Fruit fly (Drosophila melanogaster) whole organism, prepupa: ENCODE results near the gene CG7530.

Experiments used
- Blimp-1 ChIP-seq: fragments of 200-800 bp; sonication (Bioruptor generic); optimal IDR thresholded peaks from 3 replicates; lab custom pipeline; 2017; ENCODE audit warnings: missing biosample characterization, missing genetic modification characterization, mild to moderate bottlenecking, moderate library complexity, missing genetic modification reagents
- CG10669 ChIP-seq: fragments of 200-800 bp; sonication (Bioruptor generic); optimal IDR thresholded peaks from 3 replicates; lab custom pipeline; 2018; ENCODE audit warnings: missing biosample characterization, mild to moderate bottlenecking, missing genetic modification characterization, moderate library complexity
- CG11294 ChIP-seq: fragments of 200-800 bp; sonication (Bioruptor generic); IDR thresholded peaks from 2 replicates; pipeline ENCODE4 v1.3.6; 2022; ENCODE audit warnings: missing biosample characterization, missing genetic modification characterization
- CG11762 ChIP-seq: fragments of 200-800 bp; sonication (Bioruptor generic); optimal IDR thresholded peaks from 3 replicates; lab custom pipeline; 2016; ENCODE audit warnings: missing biosample characterization, missing genetic modification characterization; ENCODE audit not compliant: insufficient read depth
- CG11902 ChIP-seq: fragments of 200-800 bp; sonication (Bioruptor generic); optimal IDR thresholded peaks from 3 replicates; lab custom pipeline; 2016; ENCODE audit warnings: missing biosample characterization, missing genetic modification characterization
- CG15336 ChIP-seq: fragments of 200-800 bp; sonication (Bioruptor generic); IDR thresholded peaks from 2 replicates; pipeline ENCODE4 v1.3.6; 2022; ENCODE audit warnings: missing biosample characterization, missing genetic modification characterization
- CG1621 ChIP-seq: fragments of 200-800 bp; sonication (Bioruptor generic); optimal IDR thresholded peaks from 3 replicates; lab custom pipeline; 2018; ENCODE audit warnings: missing biosample characterization, mild to moderate bottlenecking, missing genetic modification characterization
- CG16779 ChIP-seq: fragments of 200-800 bp; sonication (Bioruptor generic); optimal IDR thresholded peaks from 3 replicates; lab custom pipeline; 2017; ENCODE audit warnings: missing biosample characterization, mild to moderate bottlenecking, missing genetic modification characterization
- CG3032 ChIP-seq: fragments of 200-800 bp; optimal IDR thresholded peaks from 2 replicates; lab custom pipeline; 2019; ENCODE audit warnings: missing biosample characterization, mild to moderate bottlenecking, missing genetic modification characterization, moderate library complexity
- CG31627 ChIP-seq: fragments of 200-800 bp; sonication (Bioruptor generic); optimal IDR thresholded peaks from 3 replicates; lab custom pipeline; 2016; ENCODE audit warnings: missing biosample characterization, missing genetic modification characterization
- CG32006 ChIP-seq: fragments of 200-800 bp; sonication (Bioruptor generic); optimal IDR thresholded peaks from 3 replicates; lab custom pipeline; 2017; ENCODE audit warnings: missing biosample characterization, mild to moderate bottlenecking, missing genetic modification characterization
- CG34406 ChIP-seq: fragments of 200-800 bp; sonication (Bioruptor generic); optimal IDR thresholded peaks from 3 replicates; lab custom pipeline; 2016; ENCODE audit warnings: missing biosample characterization, missing genetic modification characterization
- CG3919 ChIP-seq: fragments of 200-800 bp; sonication (Bioruptor generic); optimal IDR thresholded peaks from 3 replicates; lab custom pipeline; 2016; ENCODE audit warnings: missing biosample characterization, missing genetic modification characterization
- CG4318 ChIP-seq: fragments of 200-800 bp; sonication (Bioruptor generic); optimal IDR thresholded peaks from 3 replicates; lab custom pipeline; 2017; ENCODE audit warnings: missing biosample characterization, mild to moderate bottlenecking, missing genetic modification characterization
- CG6163 ChIP-seq: fragments of 200-800 bp; sonication (Bioruptor generic); IDR thresholded peaks from 3 replicates; pipeline ENCODE4 v1.3.6; 2022; ENCODE audit warnings: missing biosample characterization, missing genetic modification characterization
- CG6792 ChIP-seq: fragments of 200-800 bp; sonication (Bioruptor generic); optimal IDR thresholded peaks from 3 replicates; lab custom pipeline; 2016; ENCODE audit warnings: missing biosample characterization, missing genetic modification characterization
- CG7368 ChIP-seq: fragments of 200-800 bp; sonication (Bioruptor generic); optimal IDR thresholded peaks from 3 replicates; lab custom pipeline; 2016; ENCODE audit warnings: missing biosample characterization, missing genetic modification characterization
- CG8119 ChIP-seq: fragments of 200-800 bp; sonication (Bioruptor generic); IDR thresholded peaks from 3 replicates; pipeline ENCODE4 v1.3.6; 2022; ENCODE audit warnings: missing biosample characterization, missing genetic modification characterization
- CG8319 ChIP-seq: fragments of 200-800 bp; sonication (Bioruptor generic); optimal IDR thresholded peaks from 3 replicates; lab custom pipeline; 2016; ENCODE audit warnings: missing biosample characterization, missing genetic modification characterization
- CG8632 ChIP-seq: fragments of 200-800 bp; sonication (Bioruptor generic); optimal IDR thresholded peaks from 3 replicates; lab custom pipeline; 2016; ENCODE audit warnings: missing biosample characterization, missing genetic modification characterization
- CG9139 ChIP-seq: fragments of 200-800 bp; sonication (Bioruptor generic); optimal IDR thresholded peaks from 3 replicates; lab custom pipeline; 2017; ENCODE audit warnings: missing biosample characterization, mild to moderate bottlenecking, missing genetic modification characterization
- Eip75B ChIP-seq: fragments of 200-800 bp; sonication (Bioruptor generic); optimal IDR thresholded peaks from 3 replicates; lab custom pipeline; 2016; ENCODE audit warnings: missing biosample characterization, missing genetic modification characterization
- Eip93F ChIP-seq: fragments of 200-800 bp; sonication (Bioruptor generic); optimal IDR thresholded peaks from 2 replicates; lab custom pipeline; 2016; ENCODE audit warnings: missing biosample characterization, mild to moderate bottlenecking, missing genetic modification characterization
- Ets21C ChIP-seq: fragments of 200-800 bp; sonication (Bioruptor generic); optimal IDR thresholded peaks from 3 replicates; lab custom pipeline; 2016; ENCODE audit warnings: missing biosample characterization, missing genetic modification characterization
- Gug ChIP-seq: fragments of 200-800 bp; sonication (Bioruptor generic); IDR thresholded peaks from 2 replicates; pipeline ENCODE4 v1.3.6; 2022; ENCODE audit warnings: missing biosample characterization, missing genetic modification characterization
- Hr39 ChIP-seq: fragments of 200-800 bp; sonication (Bioruptor generic); optimal IDR thresholded peaks from 2 replicates; lab custom pipeline; 2016; ENCODE audit warnings: missing biosample characterization, missing genetic modification characterization
- Hr4 ChIP-seq: fragments of 200-800 bp; sonication (Bioruptor generic); optimal IDR thresholded peaks from 3 replicates; lab custom pipeline; 2016; ENCODE audit warnings: missing biosample characterization, missing genetic modification characterization
- Lpt ChIP-seq: fragments of 200-800 bp; sonication (Bioruptor generic); optimal IDR thresholded peaks from 3 replicates; lab custom pipeline; 2016; ENCODE audit warnings: missing biosample characterization, missing genetic modification characterization
- OdsH ChIP-seq: fragments of 200-800 bp; sonication (Bioruptor generic); optimal IDR thresholded peaks from 3 replicates; lab custom pipeline; 2016; ENCODE audit warnings: missing biosample characterization, missing genetic modification characterization
- Smox ChIP-seq: fragments of 200-800 bp; sonication (Bioruptor generic); optimal IDR thresholded peaks from 3 replicates; lab custom pipeline; 2016; ENCODE audit warnings: missing biosample characterization, missing genetic modification characterization
- Sox14 ChIP-seq: fragments of 200-800 bp; sonication (Bioruptor generic); optimal IDR thresholded peaks from 3 replicates; lab custom pipeline; 2016; ENCODE audit warnings: missing biosample characterization, missing genetic modification characterization
- Sox15 ChIP-seq: fragments of 200-800 bp; sonication (Bioruptor generic); optimal IDR thresholded peaks from 3 replicates; lab custom pipeline; 2016; ENCODE audit warnings: missing biosample characterization, missing genetic modification characterization
- achi ChIP-seq: fragments of 200-800 bp; sonication (Bioruptor generic); optimal IDR thresholded peaks from 3 replicates; lab custom pipeline; 2016; ENCODE audit warnings: missing biosample characterization, missing genetic modification characterization
- acj6 ChIP-seq: fragments of 200-800 bp; sonication (Bioruptor generic); optimal IDR thresholded peaks from 3 replicates; lab custom pipeline; 2016; ENCODE audit warnings: missing biosample characterization, missing genetic modification characterization
- cyc ChIP-seq: fragments of 200-800 bp; sonication (Bioruptor generic); optimal IDR thresholded peaks from 3 replicates; lab custom pipeline; 2016; ENCODE audit warnings: missing biosample characterization, missing genetic modification characterization
- dac ChIP-seq: fragments of 200-800 bp; sonication (Bioruptor generic); optimal IDR thresholded peaks from 2 replicates; lab custom pipeline; 2017; ENCODE audit warnings: missing biosample characterization, mild to moderate bottlenecking, missing genetic modification characterization
- esn ChIP-seq: fragments of 200-800 bp; sonication (Bioruptor generic); optimal IDR thresholded peaks from 2 replicates; lab custom pipeline; 2016; ENCODE audit warnings: missing biosample characterization, mild to moderate bottlenecking, missing genetic modification characterization, moderate library complexity
- fd59A ChIP-seq: fragments of 200-800 bp; sonication (Bioruptor generic); optimal IDR thresholded peaks from 2 replicates; lab custom pipeline; 2017; ENCODE audit warnings: missing biosample characterization, mild to moderate bottlenecking, missing genetic modification characterization, missing genetic modification reagents
- fkh ChIP-seq: fragments of 200-800 bp; sonication (Bioruptor generic); optimal IDR thresholded peaks from 3 replicates; lab custom pipeline; 2017; ENCODE audit warnings: missing biosample characterization, mild to moderate bottlenecking, missing genetic modification characterization, moderate library complexity
- lz ChIP-seq: fragments of 200-800 bp; sonication (Bioruptor generic); optimal IDR thresholded peaks from 3 replicates; lab custom pipeline; 2016; ENCODE audit warnings: missing biosample characterization, missing genetic modification characterization
- net ChIP-seq: fragments of 200-800 bp; sonication (Bioruptor generic); optimal IDR thresholded peaks from 3 replicates; lab custom pipeline; 2016; ENCODE audit warnings: missing biosample characterization, missing genetic modification characterization
- salr ChIP-seq, 2 experiments: fragments of 200-800 bp; sonication (Bioruptor generic); optimal IDR thresholded peaks; 3 replicates each; lab custom pipeline; 2016 to 2018; ENCODE audit warnings: missing biosample characterization in 2 of 2, missing genetic modification characterization in 2 of 2, mild to moderate bottlenecking in 1 of 2
- spab ChIP-seq: fragments of 200-800 bp; sonication (Bioruptor generic); optimal IDR thresholded peaks from 2 replicates; lab custom pipeline; 2017; ENCODE audit warnings: missing biosample characterization, mild to moderate bottlenecking, missing genetic modification characterization, missing genetic modification reagents
- ss ChIP-seq, 2 experiments: fragments of 200-800 bp; sonication (Bioruptor generic); optimal IDR thresholded peaks; 2 replicates in 1 of 2; 3 replicates in 1 of 2; lab custom pipeline; 2017 to 2018; ENCODE audit warnings: mild to moderate bottlenecking in 2 of 2, missing biosample characterization in 2 of 2, missing genetic modification characterization in 2 of 2, moderate library complexity in 1 of 2
- svp ChIP-seq: fragments of 200-800 bp; sonication (Bioruptor generic); peaks from one replicate; lab custom pipeline; 2016; ENCODE audit warnings: missing biosample characterization, missing genetic modification characterization
- topi ChIP-seq: fragments of 200-800 bp; sonication (Bioruptor generic); optimal IDR thresholded peaks from 3 replicates; lab custom pipeline; 2016; ENCODE audit warnings: missing biosample characterization, missing genetic modification characterization
- vri ChIP-seq: fragments of 200-800 bp; sonication (Bioruptor generic); optimal IDR thresholded peaks from 3 replicates; lab custom pipeline; 2016; ENCODE audit warnings: missing biosample characterization, mild to moderate bottlenecking, missing genetic modification characterization

Gene CG7530

dm6 chr3R:14739501-14740252, 8.4 kb upstream of the CG7530 start:
- TF ChIP-seq CG1621 (tag; lab: Kevin White, UChicago) (peak; percentile 83), CG11762 (GFP tag; lab: Kevin White, UChicago) (no peak), CG6163 (GFP tag; lab: Robert Waterston, UW) (peak; percentile 40; the same call in 1 of the 3 replicates), CG3919 (GFP tag; lab: Kevin White, UChicago) (peak; percentile 7), CG4318 (GFP tag; lab: Kevin White, UChicago) (no peak), CG15336 (0 out of 2 replicates have a peak, but pooled peaks have one; percentile 25), Hr39 (GFP tag; lab: Kevin White, UChicago) (no peak), CG11294 (GFP tag; lab: Robert Waterston, UW) (no peak; the same call in 1 of the 2 replicates), CG10669 (no peak), achi (GFP tag; lab: Kevin White, UChicago) (no peak)
- TF ChIP-seq, all 60 proteins: peak for 4

dm6 chr3R:14739088-14739487, 7.8 kb upstream of the CG7530 start:
- peak; percentile 47 for TF ChIP-seq CG1621 (tag; lab: Kevin White, UChicago)
- TF ChIP-seq CG11762 (GFP tag; lab: Kevin White, UChicago): no peak
- TF ChIP-seq Gug: no peak
- no peak for TF ChIP-seq CG8319
- TF ChIP-seq OdsH (GFP tag; lab: Kevin White, UChicago): no peak
- TF ChIP-seq CG32006: no peak
- TF ChIP-seq CG3032: peak; percentile 35
- peak; percentile 50 for TF ChIP-seq fkh (GFP tag; lab: Kevin White, UChicago)
- TF ChIP-seq CG11294 (GFP tag; lab: Robert Waterston, UW): peak; percentile 39; the same call in 1 of the 2 replicates
- TF ChIP-seq spab: peak; percentile 12
- TF ChIP-seq ss (GFP tag; optimal IDR thresholded peaks at IDR 0.05; lab: Kevin White, UChicago): peak; percentile 46 to 72
- no peak for TF ChIP-seq acj6 (GFP tag; lab: Kevin White, UChicago)
- no peak for TF ChIP-seq Smox (GFP tag; lab: Kevin White, UChicago)
- no peak for TF ChIP-seq topi (GFP tag; lab: Kevin White, UChicago)
- no peak for TF ChIP-seq esn (GFP tag; lab: Kevin White, UChicago)
- TF ChIP-seq salr (GFP tag; optimal IDR thresholded peaks at IDR 0.05; lab: Kevin White, UChicago): no peak
- no peak for TF ChIP-seq CG34406 (GFP tag; lab: Kevin White, UChicago)
- no peak for TF ChIP-seq Sox15
- TF ChIP-seq svp (GFP tag; lab: Kevin White, UChicago): peak; percentile 74
- TF ChIP-seq CG15336: peak; percentile 48
- TF ChIP-seq cyc (GFP tag; lab: Kevin White, UChicago): no peak
- TF ChIP-seq lz (GFP tag; lab: Kevin White, UChicago): no peak
- peak; percentile 24; the same call in 2 of the 3 replicates for TF ChIP-seq CG8119 (GFP tag; lab: Robert Waterston, UW)
- TF ChIP-seq Ets21C: no peak
- TF ChIP-seq CG6163 (GFP tag; lab: Robert Waterston, UW): peak; percentile 73; the same call in 2 of the 3 replicates
- peak; percentile 21 for TF ChIP-seq Sox14
- peak; percentile 2 for TF ChIP-seq fd59A
- no peak for TF ChIP-seq Hr4
- TF ChIP-seq CG6792 (GFP tag; lab: Kevin White, UChicago): no peak
- peak; percentile 22 for TF ChIP-seq Eip75B (GFP tag; lab: Kevin White, UChicago)
- TF ChIP-seq achi (GFP tag; lab: Kevin White, UChicago): no peak
- TF ChIP-seq CG4318 (GFP tag; lab: Kevin White, UChicago): no peak
- TF ChIP-seq CG9139 (GFP tag; lab: Kevin White, UChicago): peak; percentile 18
- TF ChIP-seq CG31627 (GFP tag; lab: Kevin White, UChicago): no peak
- TF ChIP-seq CG11902 (GFP tag; lab: Kevin White, UChicago): no peak
- TF ChIP-seq CG7368: no peak
- TF ChIP-seq net (GFP tag; lab: Kevin White, UChicago): no peak
- TF ChIP-seq CG8632 (GFP tag; lab: Kevin White, UChicago): no peak
- TF ChIP-seq CG16779 (tag; lab: Kevin White, UChicago): peak; percentile 22
- TF ChIP-seq vri (GFP tag; lab: Kevin White, UChicago): peak; percentile 79
- TF ChIP-seq CG10669: no peak
- TF ChIP-seq Blimp-1 (GFP tag; lab: Kevin White, UChicago): no peak
- TF ChIP-seq dac (GFP tag; lab: Kevin White, UChicago): peak; percentile 18
- peak; percentile 45 for TF ChIP-seq Eip93F (GFP tag; lab: Kevin White, UChicago)
- TF ChIP-seq Lpt: no peak
